Fruit fly (Drosophila melanogaster) whole organism, embryonic: ENCODE results near the gene Dlip1.

Source experiments
- Ada2b ChIP-seq: fragments of 200-800 bp; sonication (Bioruptor generic); IDR thresholded peaks from 2 replicates; pipeline ENCODE4 v1.3.6; 2022; ENCODE audit warnings: missing biosample characterization, missing genetic modification characterization
- Antp ChIP-seq: fragments of 200-800 bp; sonication (Bioruptor generic); optimal IDR thresholded peaks from 3 replicates; lab custom pipeline; 2016; ENCODE audit warnings: missing biosample characterization, missing genetic modification characterization
- Awh ChIP-seq: fragments of 200-800 bp; sonication (Bioruptor generic); IDR thresholded peaks from 2 replicates; pipeline ENCODE4, ENCODE4 v1.3.6; 2022; ENCODE audit warnings: missing biosample characterization, missing genetic modification characterization
- B-H1 ChIP-seq: fragments of 200-800 bp; sonication (Bioruptor generic); IDR thresholded peaks from 3 replicates; pipeline ENCODE4 v1.3.6; 2022; ENCODE audit warnings: missing biosample characterization, missing genetic modification characterization
- CG10543 ChIP-seq: fragments of 200-800 bp; sonication (Bioruptor generic); optimal IDR thresholded peaks from 3 replicates; lab custom pipeline; 2017; ENCODE audit warnings: missing biosample characterization, mild to moderate bottlenecking, missing genetic modification characterization, moderate library complexity
- CG10654 ChIP-seq: fragments of 200-800 bp; sonication (Bioruptor generic); optimal IDR thresholded peaks from 2 replicates; lab custom pipeline; 2016; ENCODE audit warnings: missing biosample characterization, missing genetic modification characterization
- CG12104 ChIP-seq: fragments of 200-800 bp; sonication (Bioruptor generic); optimal IDR thresholded peaks from 3 replicates; lab custom pipeline; 2016; ENCODE audit warnings: missing biosample characterization, missing genetic modification characterization
- CG13894 ChIP-seq: fragments of 200-800 bp; sonication (Bioruptor generic); optimal IDR thresholded peaks from 3 replicates; lab custom pipeline; 2018; ENCODE audit warnings: missing biosample characterization, mild to moderate bottlenecking, missing genetic modification characterization, moderate library complexity
- CG14014 ChIP-seq: fragments of 200-800 bp; sonication (Bioruptor generic); IDR thresholded peaks from 2 replicates; pipeline ENCODE4 v1.3.6; 2022; ENCODE audit warnings: missing biosample characterization, missing genetic modification characterization
- CG15073 ChIP-seq: fragments of 200-800 bp; sonication (Bioruptor generic); optimal IDR thresholded peaks from 2 replicates; lab custom pipeline; 2016; ENCODE audit warnings: missing biosample characterization, missing genetic modification characterization
- CG15514 ChIP-seq: fragments of 200-800 bp; sonication (Bioruptor generic); optimal IDR thresholded peaks from 3 replicates; lab custom pipeline; 2017; ENCODE audit warnings: missing biosample characterization, missing genetic modification characterization, mild to moderate bottlenecking, moderate library complexity, missing genetic modification reagents
- CG15601 ChIP-seq: fragments of 200-800 bp; sonication (Bioruptor generic); optimal IDR thresholded peaks from 3 replicates; lab custom pipeline; 2019; ENCODE audit warnings: missing biosample characterization, mild to moderate bottlenecking, missing genetic modification characterization, moderate library complexity
- CG1792 ChIP-seq: fragments of 200-800 bp; sonication (Bioruptor generic); optimal IDR thresholded peaks from 2 replicates; lab custom pipeline; 2016; ENCODE audit warnings: missing biosample characterization, missing genetic modification characterization
- CG18476 ChIP-seq: fragments of 200-800 bp; sonication (Bioruptor generic); optimal IDR thresholded peaks from 2 replicates; lab custom pipeline; 2016; ENCODE audit warnings: missing biosample characterization, mild to moderate bottlenecking, missing genetic modification characterization
- CG2712 ChIP-seq: fragments of 200-800 bp; optimal IDR thresholded peaks from 3 replicates; lab custom pipeline; 2019; ENCODE audit warnings: missing biosample characterization, mild to moderate bottlenecking, missing genetic modification characterization, moderate library complexity
- CG3065 ChIP-seq: fragments of 200-800 bp; sonication (Bioruptor generic); optimal IDR thresholded peaks from 2 replicates; lab custom pipeline; 2016; ENCODE audit warnings: missing biosample characterization, missing genetic modification characterization
- CG32772 ChIP-seq: fragments of 200-800 bp; sonication (Bioruptor generic); IDR thresholded peaks from 2 replicates; pipeline ENCODE4 v1.3.6; 2022; ENCODE audit warnings: missing biosample characterization, missing genetic modification characterization
- CG34422 ChIP-seq: fragments of 200-800 bp; sonication (Bioruptor generic); IDR thresholded peaks from 3 replicates; pipeline ENCODE4 v1.3.6; 2022; ENCODE audit warnings: missing biosample characterization, missing genetic modification characterization
- CG42726 ChIP-seq: fragments of 200-800 bp; sonication (Bioruptor generic); IDR thresholded peaks from 2 replicates; pipeline ENCODE4 v1.3.6; 2022; ENCODE audit warnings: missing biosample characterization, missing genetic modification characterization; ENCODE audit not compliant: partially characterized antibody
- CG4707 ChIP-seq: fragments of 200-800 bp; sonication (Bioruptor generic); optimal IDR thresholded peaks from 2 replicates; lab custom pipeline; 2018; ENCODE audit warnings: missing biosample characterization, mild to moderate bottlenecking, missing genetic modification characterization, moderate library complexity
- CG7963 ChIP-seq: fragments of 200-800 bp; sonication (Bioruptor generic); IDR thresholded peaks from 3 replicates; pipeline ENCODE4 v1.3.6; 2022; ENCODE audit warnings: missing biosample characterization, missing genetic modification characterization; ENCODE audit not compliant: partially characterized antibody
- CG8924 ChIP-seq: fragments of 200-800 bp; optimal IDR thresholded peaks from 3 replicates; lab custom pipeline; 2019; ENCODE audit warnings: missing biosample characterization, mild to moderate bottlenecking, missing genetic modification characterization, moderate library complexity
- CG9932 ChIP-seq: fragments of 200-800 bp; sonication (Bioruptor generic); IDR thresholded peaks from 2 replicates; pipeline ENCODE4 v1.3.6; 2022; ENCODE audit warnings: missing biosample characterization, missing genetic modification characterization
- Dad ChIP-seq: fragments of 200-800 bp; sonication (Bioruptor generic); optimal IDR thresholded peaks from 3 replicates; lab custom pipeline; 2016; ENCODE audit warnings: missing biosample characterization, missing genetic modification characterization
- Fer3 ChIP-seq: fragments of 200-800 bp; sonication (Bioruptor generic); optimal IDR thresholded peaks from 2 replicates; lab custom pipeline; 2018; ENCODE audit warnings: missing biosample characterization, mild to moderate bottlenecking, missing genetic modification characterization, moderate library complexity
- GATAe ChIP-seq: fragments of 200-800 bp; sonication (Bioruptor generic); conservative IDR thresholded peaks from 2 replicates; pipeline ENCODE4 v1.3.6; 2022; ENCODE audit warnings: missing biosample characterization, missing genetic modification characterization
- Hey ChIP-seq: fragments of 200-800 bp; sonication (Bioruptor generic); optimal IDR thresholded peaks from 3 replicates; lab custom pipeline; 2018; ENCODE audit warnings: missing biosample characterization, mild to moderate bottlenecking, missing genetic modification characterization
- Rfx ChIP-seq: fragments of 200-800 bp; sonication (Bioruptor generic); IDR thresholded peaks from 2 replicates; pipeline ENCODE4 v1.3.6; 2022; ENCODE audit warnings: missing biosample characterization, missing genetic modification characterization
- Xrp1 ChIP-seq: fragments of 200-800 bp; sonication (Bioruptor generic); IDR thresholded peaks from 2 replicates; pipeline ENCODE4 v1.3.6; 2022; ENCODE audit warnings: missing biosample characterization, missing genetic modification characterization
- bowl ChIP-seq: fragments of 200-800 bp; sonication (Bioruptor generic); IDR thresholded peaks from 2 replicates; pipeline ENCODE4 v1.3.6; 2022; ENCODE audit warnings: missing biosample characterization, missing genetic modification characterization
- caup ChIP-seq: fragments of 200-800 bp; sonication (Bioruptor generic); optimal IDR thresholded peaks from 3 replicates; lab custom pipeline; 2017; ENCODE audit warnings: missing biosample characterization, mild to moderate bottlenecking, missing genetic modification characterization, moderate library complexity; ENCODE audit not compliant: severe bottlenecking
- chinmo ChIP-seq: fragments of 200-800 bp; sonication (Bioruptor generic); IDR thresholded peaks from 4 replicates; pipeline ENCODE4 v1.3.6; 2022; ENCODE audit warnings: missing biosample characterization, missing genetic modification characterization; ENCODE audit not compliant: partially characterized antibody
- dmrt11E ChIP-seq: fragments of 200-800 bp; sonication (Bioruptor generic); optimal IDR thresholded peaks from 3 replicates; lab custom pipeline; 2018; ENCODE audit warnings: missing biosample characterization, mild to moderate bottlenecking, missing genetic modification characterization, moderate library complexity
- dmrt99B ChIP-seq: fragments of 200-800 bp; sonication (Bioruptor generic); optimal IDR thresholded peaks from 2 replicates; lab custom pipeline; 2018; ENCODE audit warnings: missing biosample characterization, mild to moderate bottlenecking, missing genetic modification characterization, moderate library complexity
- exex ChIP-seq: fragments of 200-800 bp; sonication (Bioruptor generic); optimal IDR thresholded peaks from 4 replicates; lab custom pipeline; 2018; ENCODE audit warnings: missing biosample characterization, mild to moderate bottlenecking, missing genetic modification characterization, moderate library complexity
- fd3F ChIP-seq: fragments of 200-800 bp; sonication (Bioruptor generic); optimal IDR thresholded peaks from 2 replicates; lab custom pipeline; 2018; ENCODE audit warnings: missing biosample characterization, mild to moderate bottlenecking, missing genetic modification characterization, moderate library complexity
- fd96Cb ChIP-seq: fragments of 200-800 bp; sonication (Bioruptor generic); optimal IDR thresholded peaks from 2 replicates; lab custom pipeline; 2018; ENCODE audit warnings: missing biosample characterization, mild to moderate bottlenecking, missing genetic modification characterization, moderate library complexity
- ftz-f1 ChIP-seq: fragments of 200-800 bp; sonication (Bioruptor generic); optimal IDR thresholded peaks from 2 replicates; lab custom pipeline; 2016; ENCODE audit warnings: missing biosample characterization, missing genetic modification characterization
- gro ChIP-seq: fragments of 200-800 bp; sonication (Bioruptor generic); optimal IDR thresholded peaks from 2 replicates; lab custom pipeline; 2016; ENCODE audit warnings: missing biosample characterization, missing genetic modification characterization
- mirr ChIP-seq: fragments of 200-800 bp; sonication (Bioruptor generic); optimal IDR thresholded peaks from 3 replicates; lab custom pipeline; 2018; ENCODE audit warnings: missing biosample characterization, mild to moderate bottlenecking, missing genetic modification characterization
- nau ChIP-seq: fragments of 200-800 bp; sonication (Bioruptor generic); optimal IDR thresholded peaks from 3 replicates; lab custom pipeline; 2017; ENCODE audit warnings: missing biosample characterization, mild to moderate bottlenecking, missing genetic modification characterization, missing genetic modification reagents
- odd ChIP-seq: fragments of 200-800 bp; sonication (Bioruptor generic); optimal IDR thresholded peaks from 2 replicates; lab custom pipeline; 2017; ENCODE audit warnings: missing biosample characterization, mild to moderate bottlenecking, missing genetic modification characterization
- org-1 ChIP-seq: fragments of 200-800 bp; sonication (Bioruptor generic); optimal IDR thresholded peaks from 2 replicates; lab custom pipeline; 2017; ENCODE audit warnings: missing biosample characterization, missing genetic modification characterization
- pb ChIP-seq: fragments of 200-800 bp; sonication (Bioruptor generic); optimal IDR thresholded peaks from 3 replicates; lab custom pipeline; 2016; ENCODE audit warnings: missing biosample characterization, missing genetic modification characterization
- prd ChIP-seq, 3 experiments: fragments of >200 bp in 2 of 3; fragments of 200-800 bp in 1 of 3; sonication (Bioruptor generic) in 1 of 3; optimal IDR thresholded peaks in 2 of 3; IDR thresholded peaks in 1 of 3; 2 replicates in 2 of 3; 3 replicates in 1 of 3; pipeline versions ENCODE4 v1.3.6 to Lab custom; 2017 to 2022; ENCODE audit warnings: missing biosample characterization in 1 of 3, missing genetic modification characterization in 1 of 3
- ro ChIP-seq: fragments of 200-800 bp; sonication (Bioruptor generic); IDR thresholded peaks from 2 replicates; pipeline ENCODE4 v1.3.6; 2022; ENCODE audit warnings: missing biosample characterization, missing genetic modification characterization
- sd ChIP-seq: fragments of 200-800 bp; sonication (Bioruptor generic); optimal IDR thresholded peaks from 3 replicates; lab custom pipeline; 2018; ENCODE audit warnings: missing biosample characterization, mild to moderate bottlenecking, missing genetic modification characterization, moderate library complexity
- sqz ChIP-seq: fragments of 200-800 bp; sonication (Bioruptor generic); optimal IDR thresholded peaks from 3 replicates; lab custom pipeline; 2018; ENCODE audit warnings: missing biosample characterization, mild to moderate bottlenecking, missing genetic modification characterization
- tap ChIP-seq: fragments of 200-800 bp; optimal IDR thresholded peaks from 3 replicates; lab custom pipeline; 2019; ENCODE audit warnings: missing biosample characterization, mild to moderate bottlenecking, missing genetic modification characterization, moderate library complexity
- tgo ChIP-seq: fragments of 200-800 bp; sonication (Bioruptor generic); IDR thresholded peaks from 3 replicates; pipeline ENCODE4 v1.3.6; 2022; ENCODE audit warnings: missing biosample characterization, missing genetic modification characterization
- vvl ChIP-seq: fragments of 200-800 bp; sonication (Bioruptor generic); IDR thresholded peaks from 2 replicates; pipeline ENCODE4 v1.3.6; 2022; ENCODE audit warnings: missing biosample characterization, missing genetic modification characterization
- z ChIP-seq: fragments of 200-800 bp; sonication (Bioruptor generic); IDR thresholded peaks from 3 replicates; pipeline ENCODE4 v1.3.6; 2022; ENCODE audit warnings: missing biosample characterization, missing genetic modification characterization

Dlip1 gene

DNA sequence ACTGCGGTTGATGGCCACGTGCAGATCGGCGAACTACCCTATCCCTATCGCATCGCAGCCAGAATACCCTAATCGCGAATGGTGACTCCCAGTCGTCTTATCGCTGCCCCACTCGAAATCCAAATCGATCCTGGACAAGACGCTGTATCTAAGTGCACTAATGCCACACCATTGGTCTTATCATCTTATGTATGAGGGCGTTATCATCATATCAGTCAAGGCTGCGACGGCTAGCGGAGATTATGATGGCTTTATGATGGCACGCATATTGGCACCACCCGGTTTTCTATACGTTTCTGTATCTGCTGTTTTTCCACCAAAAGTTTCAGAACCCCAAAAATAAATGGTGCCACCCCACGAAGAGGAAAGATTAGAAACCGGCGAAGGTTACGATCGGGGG lies 41.8 kb downstream of the Dlip1 start (continued):
- TF ChIP-seq fd3F (GFP tag; lab: Kevin White, UChicago) (no peak), Antp (no peak), CG1792 (GFP tag; lab: Kevin White, UChicago) (no peak), Dad (no peak), tgo (GFP tag; lab: Robert Waterston, UW) (no peak), CG34422 (no peak), ftz-f1 (GFP tag; lab: Kevin White, UChicago) (peak; percentile 74), CG32772 (GFP tag; lab: Robert Waterston, UW) (no peak), dmrt11E (tag; lab: Kevin White, UChicago) (no peak), CG3065 (GFP tag; lab: Kevin White, UChicago) (no peak), Fer3 (tag; lab: Kevin White, UChicago) (no peak), CG8924 (tag; lab: Kevin White, UChicago) (no peak), prd (optimal IDR thresholded peaks at IDR 0.05; lab: Kevin White, UChicago) (no peak), prd (GFP tag; IDR thresholded peaks at IDR 0.05; lab: Robert Waterston, UW) (no peak), bowl (GFP tag; lab: Robert Waterston, UW) (no peak), pb (no peak), CG7963 (GFP tag; lab: Robert Waterston, UW) (no peak), Hey (peak; percentile 0), CG14014 (GFP tag; lab: Robert Waterston, UW) (no peak), Awh (no peak), odd (GFP tag; lab: Kevin White, UChicago) (no peak), fd96Cb (tag; lab: Kevin White, UChicago) (no peak), nau (GFP tag; lab: Kevin White, UChicago) (no peak), Xrp1 (no peak), org-1 (GFP tag; lab: Kevin White, UChicago) (no peak), mirr (GFP tag; lab: Kevin White, UChicago) (peak; percentile 67), CG15073 (no peak), Rfx (GFP tag; lab: Robert Waterston, UW) (no peak), CG42726 (GFP tag; lab: Robert Waterston, UW) (no peak), tap (tag; lab: Kevin White, UChicago) (no peak), CG10654 (GFP tag; lab: Kevin White, UChicago) (no peak), vvl (GFP tag; lab: Robert Waterston, UW) (no peak), CG4707 (GFP tag; lab: Kevin White, UChicago) (no peak), exex (tag; lab: Kevin White, UChicago) (peak; percentile 72), B-H1 (GFP tag; lab: Robert Waterston, UW) (no peak)

DNA sequence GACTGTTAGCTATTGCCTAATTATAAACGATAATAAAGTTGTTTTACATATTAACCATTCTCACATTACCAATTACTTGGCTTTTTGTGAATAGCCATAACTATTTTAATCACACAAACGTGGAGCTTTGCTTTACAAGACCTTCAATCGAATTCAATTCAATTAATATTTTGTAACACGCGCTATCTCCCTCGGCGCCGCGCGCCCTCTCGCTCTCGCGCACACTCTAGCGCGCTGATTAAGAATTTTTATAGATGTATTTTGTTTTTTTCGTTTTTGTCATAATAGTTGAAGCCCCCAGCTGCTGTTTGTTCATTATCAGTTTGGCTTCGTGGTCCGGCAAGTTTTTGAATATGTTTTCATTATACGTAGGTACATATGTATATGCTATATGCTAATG lies 42.7 kb downstream of the Dlip1 start:
- TF ChIP-seq ro (GFP tag; lab: Robert Waterston, UW) (no peak), GATAe (GFP tag; lab: Robert Waterston, UW) (peak; percentile 60; the same call in 1 of the 2 replicates), CG15601 (tag; lab: Kevin White, UChicago) (peak; percentile 65), CG10543 (GFP tag; lab: Kevin White, UChicago) (peak; percentile 19), caup (GFP tag; lab: Kevin White, UChicago) (peak; percentile 11), gro (GFP tag; lab: Kevin White, UChicago) (peak; percentile 31), sqz (GFP tag; lab: Kevin White, UChicago) (peak; percentile 29), CG9932 (GFP tag; lab: Robert Waterston, UW) (no peak), Ada2b (GFP tag; lab: Robert Waterston, UW) (no peak), z (GFP tag; lab: Robert Waterston, UW) (no peak), CG13894 (tag; lab: Kevin White, UChicago) (peak; percentile 1), CG15514 (GFP tag; lab: Kevin White, UChicago) (peak; percentile 19), chinmo (0 out of 4 replicates have a peak, but pooled peaks have one; percentile 33), CG2712 (no peak), CG12104 (GFP tag; lab: Kevin White, UChicago) (no peak), sd (peak; percentile 55), CG18476 (GFP tag; lab: Kevin White, UChicago) (no peak), dmrt99B (no peak)
